Fruit fly (Drosophila melanogaster): ENCODE results near the gene COX7AL2.

dm6 chr2L:2184659-2185058, 13.1 kb downstream of the COX7AL2 start:
- TF ChIP-seq EcR (GFP tag; optimal IDR thresholded peaks at IDR 0.05) (no peak), CG8478 (optimal IDR thresholded peaks at IDR 0.05) (no peak), pan (optimal IDR thresholded peaks at IDR 0.05) (no peak), psq (optimal IDR thresholded peaks at IDR 0.05) (no peak), usp (GFP tag; optimal IDR thresholded peaks at IDR 0.05) (no peak), Dll (optimal IDR thresholded peaks at IDR 0.05) (no peak)
